Fruit fly (Drosophila melanogaster) whole organism, embryonic: Measurements from ENCODE around the gene CG5376.

ENCODE experiments used
- Abd-B ChIP-seq: fragments of 200-800 bp; sonication (Bioruptor generic); optimal IDR thresholded peaks from 2 replicates; lab custom pipeline; 2018; ENCODE audit warnings: missing biosample characterization, mild to moderate bottlenecking, missing genetic modification characterization, moderate library complexity
- CG10274 ChIP-seq: fragments of 200-800 bp; sonication (Bioruptor generic); optimal IDR thresholded peaks from 3 replicates; lab custom pipeline; 2017; ENCODE audit warnings: missing biosample characterization, mild to moderate bottlenecking, missing genetic modification characterization
- CG10979 ChIP-seq: fragments of 200-800 bp; sonication (Bioruptor generic); optimal IDR thresholded peaks from 2 replicates; lab custom pipeline; 2018; ENCODE audit warnings: missing biosample characterization, mild to moderate bottlenecking, missing genetic modification characterization, moderate library complexity
- CG11085 ChIP-seq: fragments of 200-800 bp; sonication (Bioruptor generic); IDR thresholded peaks from 2 replicates; pipeline ENCODE4 v1.3.6; 2022; ENCODE audit warnings: missing biosample characterization, missing genetic modification characterization
- CG12155 ChIP-seq: fragments of 200-800 bp; sonication (Bioruptor generic); optimal IDR thresholded peaks from 3 replicates; lab custom pipeline; 2016; ENCODE audit warnings: missing biosample characterization, missing genetic modification characterization
- CG12769 ChIP-seq: fragments of 200-800 bp; sonication (Bioruptor generic); optimal IDR thresholded peaks from 2 replicates; lab custom pipeline; 2019; ENCODE audit warnings: missing biosample characterization, mild to moderate bottlenecking, missing genetic modification characterization, moderate library complexity
- CG13624 ChIP-seq: fragments of 200-800 bp; sonication (Bioruptor generic); optimal IDR thresholded peaks from 2 replicates; lab custom pipeline; 2016; ENCODE audit warnings: missing biosample characterization, missing genetic modification characterization
- CG13775 ChIP-seq: fragments of 200-800 bp; sonication (Bioruptor generic); optimal IDR thresholded peaks from 3 replicates; lab custom pipeline; 2017; ENCODE audit warnings: missing biosample characterization, mild to moderate bottlenecking, missing genetic modification characterization
- CG14710 ChIP-seq: fragments of 200-800 bp; sonication (Bioruptor generic); optimal IDR thresholded peaks from 3 replicates; lab custom pipeline; 2019; ENCODE audit warnings: missing biosample characterization, mild to moderate bottlenecking, missing genetic modification characterization, moderate library complexity
- CG1603 ChIP-seq: fragments of 200-800 bp; sonication (Bioruptor generic); optimal IDR thresholded peaks from 2 replicates; lab custom pipeline; 2019; ENCODE audit warnings: missing biosample characterization, mild to moderate bottlenecking, missing genetic modification characterization, moderate library complexity
- CG18262 ChIP-seq: fragments of 200-800 bp; optimal IDR thresholded peaks from 3 replicates; lab custom pipeline; 2019; ENCODE audit warnings: missing biosample characterization, mild to moderate bottlenecking, missing genetic modification characterization, moderate library complexity
- CG31365 ChIP-seq: fragments of 200-800 bp; sonication (Bioruptor generic); optimal IDR thresholded peaks from 2 replicates; lab custom pipeline; 2018; ENCODE audit warnings: missing biosample characterization, mild to moderate bottlenecking, missing genetic modification characterization
- CG31441 ChIP-seq: fragments of 200-800 bp; sonication (Bioruptor generic); IDR thresholded peaks from 2 replicates; pipeline ENCODE4 v1.3.6; 2022; ENCODE audit warnings: missing biosample characterization, missing genetic modification characterization
- CG32532 ChIP-seq: fragments of 200-800 bp; sonication (Bioruptor generic); IDR thresholded peaks from 2 replicates; pipeline ENCODE4 v1.3.6; 2022; ENCODE audit warnings: missing biosample characterization, missing genetic modification characterization
- CG4360 ChIP-seq: fragments of 200-800 bp; sonication (Bioruptor generic); IDR thresholded peaks from 2 replicates; pipeline ENCODE4 v1.3.6; 2022; ENCODE audit warnings: missing biosample characterization, missing genetic modification characterization
- CG4424 ChIP-seq: fragments of 200-800 bp; sonication (Bioruptor generic); optimal IDR thresholded peaks from 3 replicates; lab custom pipeline; 2016; ENCODE audit warnings: missing biosample characterization, missing genetic modification characterization
- CG4617 ChIP-seq: fragments of 200-800 bp; sonication (Bioruptor generic); optimal IDR thresholded peaks from 3 replicates; lab custom pipeline; 2016; ENCODE audit warnings: missing biosample characterization, missing genetic modification characterization, borderline replicate concordance
- CG6683 ChIP-seq: fragments of 200-800 bp; sonication (Bioruptor generic); optimal IDR thresholded peaks from 2 replicates; lab custom pipeline; 2017; ENCODE audit warnings: missing biosample characterization, mild to moderate bottlenecking, missing genetic modification characterization, missing genetic modification reagents
- CG9932 ChIP-seq: fragments of 200-800 bp; sonication (Bioruptor generic); IDR thresholded peaks from 2 replicates; pipeline ENCODE4 v1.3.6; 2022; ENCODE audit warnings: missing biosample characterization, missing genetic modification characterization
- CHES-1-like ChIP-seq: fragments of 200-800 bp; sonication (Bioruptor generic); optimal IDR thresholded peaks from 2 replicates; lab custom pipeline; 2016; ENCODE audit warnings: missing biosample characterization, missing genetic modification characterization
- Doc3 ChIP-seq: fragments of 200-800 bp; sonication (Bioruptor generic); IDR thresholded peaks from 3 replicates; pipeline ENCODE4 v1.3.6; 2022; ENCODE audit warnings: missing biosample characterization, missing genetic modification characterization; ENCODE audit not compliant: partially characterized antibody
- Drgx ChIP-seq: fragments of 200-800 bp; sonication (Bioruptor generic); IDR thresholded peaks from 2 replicates; pipeline ENCODE4 v1.3.6; 2022; ENCODE audit warnings: missing biosample characterization, missing genetic modification characterization
- Hmr ChIP-seq: fragments of 200-800 bp; sonication (Bioruptor generic); optimal IDR thresholded peaks from 3 replicates; lab custom pipeline; 2017; ENCODE audit warnings: mild to moderate bottlenecking, missing biosample characterization, missing genetic modification reagents, missing genetic modification characterization
- Hsf ChIP-seq: fragments of 200-800 bp; sonication (Bioruptor generic); optimal IDR thresholded peaks from 3 replicates; lab custom pipeline; 2016; ENCODE audit warnings: missing biosample characterization, missing genetic modification characterization
- MTF-1 ChIP-seq: fragments of 200-800 bp; sonication (Bioruptor generic); optimal IDR thresholded peaks from 2 replicates; lab custom pipeline; 2018; ENCODE audit warnings: missing biosample characterization, mild to moderate bottlenecking, missing genetic modification characterization, borderline replicate concordance
- Vsx1 ChIP-seq: fragments of 200-800 bp; sonication (Bioruptor generic); optimal IDR thresholded peaks from 2 replicates; lab custom pipeline; 2017; ENCODE audit warnings: missing biosample characterization, mild to moderate bottlenecking, missing genetic modification characterization, missing genetic modification reagents
- Xrp1 ChIP-seq: fragments of 200-800 bp; sonication (Bioruptor generic); IDR thresholded peaks from 2 replicates; pipeline ENCODE4 v1.3.6; 2022; ENCODE audit warnings: missing biosample characterization, missing genetic modification characterization
- aop ChIP-seq: fragments of 200-800 bp; sonication (Bioruptor generic); IDR thresholded peaks from 2 replicates; pipeline ENCODE4 v1.3.6; 2022; ENCODE audit warnings: missing biosample characterization, missing genetic modification characterization
- ap ChIP-seq: fragments of 200-800 bp; sonication (Bioruptor generic); IDR thresholded peaks from 2 replicates; pipeline ENCODE4 v1.3.6; 2022; ENCODE audit warnings: missing biosample characterization, missing genetic modification characterization
- ato ChIP-seq: fragments of 200-800 bp; sonication (Bioruptor generic); IDR thresholded peaks from 2 replicates; pipeline ENCODE4 v1.3.6; 2022; ENCODE audit warnings: missing biosample characterization, missing genetic modification characterization; ENCODE audit not compliant: partially characterized antibody
- da ChIP-seq: fragments of 200-800 bp; sonication (Bioruptor generic); optimal IDR thresholded peaks from 2 replicates; lab custom pipeline; 2016; ENCODE audit warnings: missing biosample characterization, missing genetic modification characterization
- en ChIP-seq: fragments of 200-800 bp; sonication (Bioruptor generic); optimal IDR thresholded peaks from 2 replicates; lab custom pipeline; 2016; ENCODE audit warnings: missing biosample characterization, missing genetic modification characterization
- exex ChIP-seq: fragments of 200-800 bp; sonication (Bioruptor generic); optimal IDR thresholded peaks from 4 replicates; lab custom pipeline; 2018; ENCODE audit warnings: missing biosample characterization, mild to moderate bottlenecking, missing genetic modification characterization, moderate library complexity
- hkb ChIP-seq, 2 experiments: fragments of 200-800 bp in 1 of 2; fragments of >200 bp in 1 of 2; sonication (Bioruptor generic) in 1 of 2; IDR thresholded peaks in 1 of 2; optimal IDR thresholded peaks in 1 of 2; 2 replicates each; pipeline versions ENCODE4 v1.3.6 to Lab custom; 2017 to 2022; ENCODE audit warnings: missing biosample characterization in 1 of 2, missing genetic modification characterization in 1 of 2
- jing ChIP-seq: fragments of 200-800 bp; sonication (Bioruptor generic); optimal IDR thresholded peaks from 2 replicates; lab custom pipeline; 2018; ENCODE audit warnings: missing biosample characterization, mild to moderate bottlenecking, missing genetic modification characterization
- lov ChIP-seq, 2 experiments: fragments of 200-800 bp in 1 of 2; fragments of >200 bp in 1 of 2; sonication (Bioruptor generic) in 1 of 2; IDR thresholded peaks in 1 of 2; optimal IDR thresholded peaks in 1 of 2; 2 replicates in 1 of 2; 3 replicates in 1 of 2; pipeline versions ENCODE4 v1.3.6 to Lab custom; 2017 to 2022; ENCODE audit warnings: missing biosample characterization in 1 of 2, missing genetic modification characterization in 1 of 2
- luna ChIP-seq: fragments of 200-800 bp; sonication (Bioruptor generic); optimal IDR thresholded peaks from 2 replicates; lab custom pipeline; 2016; ENCODE audit warnings: missing biosample characterization, missing genetic modification characterization
- pan ChIP-seq, 4 experiments: fragments of >200 bp in 3 of 4; fragments of 200-800 bp in 1 of 4; sonication (Bioruptor generic) in 1 of 4; optimal IDR thresholded peaks in 3 of 4; IDR thresholded peaks in 1 of 4; 2 replicates each; pipeline versions ENCODE4 v1.3.6 to Lab custom; 2017 to 2022; ENCODE audit warnings: missing biosample characterization in 2 of 4, missing genetic modification characterization in 2 of 4, mixed read lengths in 1 of 4
- pfk ChIP-seq: fragments of 200-800 bp; sonication (Bioruptor generic); optimal IDR thresholded peaks from 2 replicates; lab custom pipeline; 2018; ENCODE audit warnings: missing biosample characterization, mild to moderate bottlenecking, missing genetic modification characterization, moderate library complexity
- prd ChIP-seq, 3 experiments: fragments of >200 bp in 2 of 3; fragments of 200-800 bp in 1 of 3; sonication (Bioruptor generic) in 1 of 3; optimal IDR thresholded peaks in 2 of 3; IDR thresholded peaks in 1 of 3; 2 replicates in 2 of 3; 3 replicates in 1 of 3; pipeline versions ENCODE4 v1.3.6 to Lab custom; 2017 to 2022; ENCODE audit warnings: missing biosample characterization in 1 of 3, missing genetic modification characterization in 1 of 3
- sim ChIP-seq: fragments of 200-800 bp; sonication (Bioruptor generic); IDR thresholded peaks from 2 replicates; pipeline ENCODE4 v1.3.6; 2022; ENCODE audit warnings: missing biosample characterization, missing genetic modification characterization
- sisA ChIP-seq: fragments of 200-800 bp; sonication (Bioruptor generic); IDR thresholded peaks from 2 replicates; pipeline ENCODE4 v1.3.6; 2022; ENCODE audit warnings: missing biosample characterization, missing genetic modification characterization
- slbo ChIP-seq: fragments of 200-800 bp; sonication (Bioruptor generic); IDR thresholded peaks from 2 replicates; pipeline ENCODE4 v1.3.6; 2022; ENCODE audit warnings: missing biosample characterization, missing genetic modification characterization
- slou ChIP-seq: fragments of 200-800 bp; sonication (Bioruptor generic); optimal IDR thresholded peaks from 3 replicates; lab custom pipeline; 2016; ENCODE audit warnings: missing biosample characterization, missing genetic modification characterization
- stwl ChIP-seq: fragments of 200-800 bp; sonication (Bioruptor generic); optimal IDR thresholded peaks from 3 replicates; lab custom pipeline; 2018; ENCODE audit warnings: missing biosample characterization, mild to moderate bottlenecking, missing genetic modification characterization, moderate library complexity
- toy ChIP-seq: fragments of 200-800 bp; sonication (Bioruptor generic); IDR thresholded peaks from 2 replicates; pipeline ENCODE4 v1.3.6; 2022; ENCODE audit warnings: missing biosample characterization, missing genetic modification characterization
- wek ChIP-seq: fragments of 200-800 bp; sonication (Bioruptor generic); optimal IDR thresholded peaks from 3 replicates; lab custom pipeline; 2018; ENCODE audit warnings: missing biosample characterization, mild to moderate bottlenecking, missing genetic modification characterization, moderate library complexity

The CG5376 gene

DNA sequence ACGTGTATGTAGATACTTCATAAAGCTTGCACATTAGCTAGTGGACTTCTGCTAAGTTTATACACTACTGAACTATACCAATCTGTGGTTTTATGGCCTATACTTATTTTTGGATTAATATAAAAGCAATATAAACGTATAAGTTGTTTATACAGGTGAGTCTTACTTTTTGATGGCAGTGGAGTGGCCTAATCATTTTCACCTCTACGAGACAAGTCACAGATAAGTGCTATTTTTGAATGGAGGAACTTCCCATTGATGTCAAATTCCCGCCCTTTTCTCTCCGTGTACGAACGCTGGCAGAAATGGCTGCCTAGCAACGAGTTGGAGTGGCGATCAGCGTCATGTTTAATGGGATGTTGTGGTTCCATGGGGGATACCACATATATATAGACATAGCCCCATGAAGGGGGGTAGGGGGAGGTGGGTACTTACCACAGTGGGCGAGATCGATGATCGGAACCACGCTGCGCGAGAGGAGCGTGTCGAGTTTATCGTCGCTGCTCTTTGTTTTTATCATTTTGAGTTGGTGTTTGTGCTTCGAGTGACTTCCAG is 37.7 kb upstream of the CG5376 start (continued):
- peak; percentile 22 for TF ChIP-seq Hsf (GFP tag; lab: Kevin White, UChicago)
- no peak for TF ChIP-seq pfk (GFP tag; lab: Kevin White, UChicago)
- peak; percentile 40; the same call in 1 of the 2 replicates for TF ChIP-seq CG32532 (GFP tag; lab: Robert Waterston, UW)
- 0 out of 2 replicates have a peak, but pooled peaks have one; percentile 24 for TF ChIP-seq ap (GFP tag; lab: Robert Waterston, UW)
- TF ChIP-seq prd (optimal IDR thresholded peaks at IDR 0.05; lab: Kevin White, UChicago) = no peak
- peak; percentile 34; the same call in 1 of the 3 replicates for TF ChIP-seq prd (GFP tag; IDR thresholded peaks at IDR 0.05; lab: Robert Waterston, UW)
- TF ChIP-seq CHES-1-like (GFP tag; lab: Kevin White, UChicago) = no peak
- no peak for TF ChIP-seq CG4360 (GFP tag; lab: Robert Waterston, UW)
- peak; percentile 31 for TF ChIP-seq CG10979 (tag; lab: Kevin White, UChicago)
- TF ChIP-seq CG14710 = peak; percentile 5
- peak; percentile 40 for TF ChIP-seq slbo (GFP tag; lab: Robert Waterston, UW)
- TF ChIP-seq luna (GFP tag; lab: Kevin White, UChicago) = no peak
- TF ChIP-seq CG18262 = peak; percentile 49
- no peak for TF ChIP-seq MTF-1
- TF ChIP-seq Abd-B (GFP tag; lab: Kevin White, UChicago) = peak; percentile 45
- TF ChIP-seq CG11085 (GFP tag; lab: Robert Waterston, UW) = no peak
- 0 out of 2 replicates have a peak, but pooled peaks have one; percentile 19 for TF ChIP-seq Drgx (GFP tag; lab: Robert Waterston, UW)
- no peak for TF ChIP-seq CG10274 (GFP tag; lab: Kevin White, UChicago)
- no peak for TF ChIP-seq ato (GFP tag; lab: Robert Waterston, UW)
- TF ChIP-seq da (GFP tag; lab: Kevin White, UChicago) = no peak
- peak; percentile 27 for TF ChIP-seq Vsx1 (GFP tag; lab: Kevin White, UChicago)
- TF ChIP-seq Hmr (GFP tag; lab: Kevin White, UChicago) = no peak
- TF ChIP-seq lov (optimal IDR thresholded peaks at IDR 0.05; lab: Kevin White, UChicago) = no peak
- TF ChIP-seq lov (GFP tag; IDR thresholded peaks at IDR 0.05; lab: Robert Waterston, UW) = no peak
- no peak for TF ChIP-seq CG4617 (GFP tag; lab: Kevin White, UChicago)
- TF ChIP-seq hkb (optimal IDR thresholded peaks at IDR 0.05; lab: Kevin White, UChicago) = no peak
- 0 out of 2 replicates have a peak, but pooled peaks have one; percentile 21 for TF ChIP-seq hkb (GFP tag; IDR thresholded peaks at IDR 0.05; lab: Robert Waterston, UW)
- 0 out of 2 replicates have a peak, but pooled peaks have one; percentile 7 for TF ChIP-seq Xrp1 (GFP tag; lab: Robert Waterston, UW)
- peak; percentile 37 for TF ChIP-seq CG4424 (GFP tag; lab: Kevin White, UChicago)
- TF ChIP-seq CG13775 (GFP tag; lab: Kevin White, UChicago) = peak; percentile 20
- TF ChIP-seq toy = no peak
- no peak for TF ChIP-seq CG31365
- TF ChIP-seq en (GFP tag; lab: Kevin White, UChicago) = no peak
- TF ChIP-seq CG12769 (tag; lab: Kevin White, UChicago) = peak; percentile 42
- TF ChIP-seq CG9932 (GFP tag; lab: Robert Waterston, UW) = no peak
- TF ChIP-seq stwl = no peak
- no peak for TF ChIP-seq CG6683
- peak; percentile 35; the same call in 1 of the 2 replicates for TF ChIP-seq CG31441 (GFP tag; lab: Robert Waterston, UW)
- no peak for TF ChIP-seq Doc3 (GFP tag; lab: Robert Waterston, UW)
- peak; percentile 19 for TF ChIP-seq CG1603
- TF ChIP-seq exex (tag; lab: Kevin White, UChicago) = peak; percentile 28
- 0 out of 2 replicates have a peak, but pooled peaks have one; percentile 7 for TF ChIP-seq sisA (GFP tag; lab: Robert Waterston, UW)
- peak; percentile 2 for TF ChIP-seq slou (GFP tag; lab: Kevin White, UChicago)
- TF ChIP-seq wek = peak; percentile 3
- 0 out of 2 replicates have a peak, but pooled peaks have one; percentile 10 for TF ChIP-seq aop (GFP tag; lab: Robert Waterston, UW)
- no peak for TF ChIP-seq CG13624 (GFP tag; lab: Kevin White, UChicago)
- TF ChIP-seq CG12155 (GFP tag; lab: Kevin White, UChicago) = peak; percentile 46
- TF ChIP-seq pan (optimal IDR thresholded peaks at IDR 0.05; lab: Kevin White, UChicago) = no peak
- peak in 1 of 2 experiments; percentile 59 for TF ChIP-seq pan (GFP tag; optimal IDR thresholded peaks at IDR 0.05 in 1 of 2, IDR thresholded peaks at IDR 0.05 in 1 of 2)
- TF ChIP-seq jing (GFP tag; lab: Kevin White, UChicago) = no peak
- TF ChIP-seq sim (GFP tag; lab: Robert Waterston, UW) = no peak
